Worm (Caenorhabditis elegans): ENCODE results near the gene tsen-2.

DNA sequence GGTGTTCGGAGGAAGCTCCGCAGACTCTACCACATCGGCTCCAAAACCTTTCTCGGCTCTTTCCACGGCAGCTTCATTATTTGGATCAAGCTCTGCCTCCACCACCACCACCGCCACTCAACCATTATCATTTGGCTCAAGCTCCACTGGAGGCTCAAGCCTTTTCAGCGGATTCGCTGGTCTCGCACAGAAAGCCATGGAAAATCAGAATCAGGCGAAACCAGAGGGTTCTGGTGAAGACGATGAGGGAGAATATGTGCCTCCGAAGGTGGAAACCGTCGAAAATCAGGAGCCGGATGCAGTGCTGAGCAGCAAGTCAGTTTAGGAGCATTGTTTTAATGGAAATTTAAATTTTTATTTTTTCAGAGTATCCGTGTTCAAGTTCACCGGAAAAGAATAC is 19.0 kb upstream of the tsen-2 start:
- TF ChIP-seq sdz-38 (tag; optimal IDR thresholded peaks at IDR 0.05) (no peak), nhr-179 (tag; optimal IDR thresholded peaks at IDR 0.05) (no peak), let-526 (GFP tag; IDR thresholded peaks at IDR 0.05) (no peak), lin-26 (GFP tag; IDR thresholded peaks at IDR 0.05) (no peak; the same call in 1 of the 2 replicates), aptf-3 (GFP tag; IDR thresholded peaks at IDR 0.05) (no peak), mxl-1 (tag; optimal IDR thresholded peaks at IDR 0.05) (no peak), ama-1 (optimal IDR thresholded peaks at IDR 0.05) (no peak), ama-1 (GFP tag; optimal IDR thresholded peaks at IDR 0.05) (no peak), attf-5 (GFP tag; optimal IDR thresholded peaks at IDR 0.05) (no peak), F33H1.4 (GFP tag; IDR thresholded peaks at IDR 0.05) (no peak), snpc-4 (GFP tag; optimal IDR thresholded peaks at IDR 0.05) (no peak), snpc-4 (tag; optimal IDR thresholded peaks at IDR 0.05) (no peak), Y53F4B.3 (GFP tag; IDR thresholded peaks at IDR 0.05) (no peak), athp-1 (tag; optimal IDR thresholded peaks at IDR 0.05) (no peak)

Measured in whole organism, young adult.